Worm (Caenorhabditis elegans): Measurements from ENCODE around the gene ZK1307.1.

DNA sequence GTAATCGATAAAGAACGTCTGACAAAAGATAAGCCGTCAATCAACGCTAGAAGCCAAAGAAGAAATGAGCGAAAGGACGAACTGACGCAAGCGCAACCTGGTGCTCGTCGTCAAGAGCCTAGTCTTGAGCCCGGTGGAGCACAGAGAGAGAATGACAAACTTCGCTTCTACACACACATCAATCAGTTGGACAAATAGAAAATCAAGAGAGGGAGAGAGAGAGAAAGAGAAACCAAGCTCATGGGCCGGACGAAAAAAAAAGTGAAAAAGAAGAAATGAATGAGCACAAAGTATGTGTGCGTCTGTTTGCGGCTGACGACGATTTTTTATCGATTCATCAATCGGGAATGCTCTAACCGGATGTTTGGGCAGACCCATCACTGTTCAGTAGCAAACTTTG is 34.3 kb downstream of the ZK1307.1 start:
- TF ChIP-seq ama-1 (optimal IDR thresholded peaks at IDR 0.05) (no peak), tbx-11 (GFP tag; IDR thresholded peaks at IDR 0.05) (no peak), aly-1 (tag; optimal IDR thresholded peaks at IDR 0.05) (no peak), sea-1 (GFP tag; conservative IDR thresholded peaks at IDR 0.05) (no peak), B0310.2 (tag; optimal IDR thresholded peaks at IDR 0.05) (no peak), F13C5.2 (tag; optimal IDR thresholded peaks at IDR 0.05) (no peak), pes-1 (GFP tag; IDR thresholded peaks at IDR 0.05) (no peak), tbx-37 (GFP tag; conservative IDR thresholded peaks at IDR 0.05) (no peak), hmg-4 (GFP tag; optimal IDR thresholded peaks at IDR 0.05) (no peak), flt-1 (GFP tag; IDR thresholded peaks at IDR 0.05) (no peak), ceh-13 (GFP tag; optimal IDR thresholded peaks at IDR 0.05) (no peak), ets-7 (tag; optimal IDR thresholded peaks at IDR 0.05) (no peak), hnd-1 (tag; optimal IDR thresholded peaks at IDR 0.05) (no peak)
